Fruit fly (Drosophila melanogaster) whole organism, embryonic: ENCODE data around the gene Acp76A.

Source experiments
- Adf1 ChIP-seq: fragments of 200-800 bp; sonication (Bioruptor generic); IDR thresholded peaks from 2 replicates; pipeline ENCODE4 v1.3.6; 2022; ENCODE audit warnings: missing biosample characterization, missing genetic modification characterization
- Atf6 ChIP-seq: fragments of 200-800 bp; sonication (Bioruptor generic); IDR thresholded peaks from 2 replicates; pipeline ENCODE4 v1.3.6; 2022; ENCODE audit warnings: missing biosample characterization, missing genetic modification characterization
- B-H2 ChIP-seq: fragments of 200-800 bp; sonication (Bioruptor generic); optimal IDR thresholded peaks from 2 replicates; lab custom pipeline; 2018; ENCODE audit warnings: missing biosample characterization, mild to moderate bottlenecking, missing genetic modification characterization
- C15 ChIP-seq: fragments of 200-800 bp; sonication (Bioruptor generic); IDR thresholded peaks from 3 replicates; pipeline ENCODE4 v1.3.6; 2022; ENCODE audit warnings: missing biosample characterization, missing genetic modification characterization
- CG10274 ChIP-seq: fragments of 200-800 bp; sonication (Bioruptor generic); optimal IDR thresholded peaks from 3 replicates; lab custom pipeline; 2017; ENCODE audit warnings: missing biosample characterization, mild to moderate bottlenecking, missing genetic modification characterization
- CG10366 ChIP-seq: fragments of 200-800 bp; sonication (Bioruptor generic); IDR thresholded peaks from 2 replicates; pipeline ENCODE4 v1.3.6; 2022; ENCODE audit warnings: missing biosample characterization, missing genetic modification characterization
- CG12071 ChIP-seq: fragments of 200-800 bp; sonication (Bioruptor generic); optimal IDR thresholded peaks from 3 replicates; lab custom pipeline; 2018; ENCODE audit warnings: missing biosample characterization, mild to moderate bottlenecking, missing genetic modification characterization
- CG12769 ChIP-seq: fragments of 200-800 bp; sonication (Bioruptor generic); optimal IDR thresholded peaks from 2 replicates; lab custom pipeline; 2019; ENCODE audit warnings: missing biosample characterization, mild to moderate bottlenecking, missing genetic modification characterization, moderate library complexity
- CG14860 ChIP-seq: fragments of 200-800 bp; sonication (Bioruptor generic); IDR thresholded peaks from 3 replicates; pipeline ENCODE4 v1.3.6; 2022; ENCODE audit warnings: missing biosample characterization, missing genetic modification characterization; ENCODE audit not compliant: partially characterized antibody
- CG15479 ChIP-seq: fragments of 200-800 bp; sonication (Bioruptor generic); optimal IDR thresholded peaks from 3 replicates; lab custom pipeline; 2019; ENCODE audit warnings: missing biosample characterization, mild to moderate bottlenecking, missing genetic modification characterization, moderate library complexity
- CG17186 ChIP-seq: fragments of 200-800 bp; sonication (Bioruptor generic); optimal IDR thresholded peaks from 3 replicates; lab custom pipeline; 2017; ENCODE audit warnings: missing biosample characterization, missing genetic modification reagents, missing genetic modification characterization
- CG17328 ChIP-seq: fragments of 200-800 bp; sonication (Bioruptor generic); IDR thresholded peaks from 2 replicates; pipeline ENCODE4 v1.3.6; 2022; ENCODE audit warnings: missing biosample characterization, missing genetic modification characterization
- CG17829 ChIP-seq: fragments of 200-800 bp; optimal IDR thresholded peaks from 2 replicates; lab custom pipeline; 2019; ENCODE audit warnings: missing biosample characterization, mild to moderate bottlenecking, missing genetic modification characterization, moderate library complexity
- CG17912 ChIP-seq: fragments of 200-800 bp; sonication (Bioruptor generic); optimal IDR thresholded peaks from 2 replicates; lab custom pipeline; 2018; ENCODE audit warnings: missing biosample characterization, mild to moderate bottlenecking, missing genetic modification characterization
- CG18011 ChIP-seq: fragments of 200-800 bp; sonication (Bioruptor generic); optimal IDR thresholded peaks from 2 replicates; lab custom pipeline; 2017; ENCODE audit warnings: missing biosample characterization, missing genetic modification characterization, mild to moderate bottlenecking, moderate library complexity, missing genotype
- CG18764 ChIP-seq: fragments of 200-800 bp; sonication (Bioruptor generic); optimal IDR thresholded peaks from 3 replicates; lab custom pipeline; 2016; ENCODE audit warnings: missing biosample characterization, missing genetic modification characterization
- CG2120 ChIP-seq: fragments of 200-800 bp; sonication (Bioruptor generic); optimal IDR thresholded peaks from 3 replicates; lab custom pipeline; 2016; ENCODE audit warnings: missing biosample characterization, missing genetic modification characterization
- CG2199 ChIP-seq: fragments of 200-800 bp; sonication (Bioruptor generic); IDR thresholded peaks from 3 replicates; pipeline ENCODE4 v1.3.6; 2022; ENCODE audit warnings: missing biosample characterization, missing genetic modification characterization
- CG30020 ChIP-seq: fragments of 200-800 bp; optimal IDR thresholded peaks from 2 replicates; lab custom pipeline; 2019; ENCODE audit warnings: missing biosample characterization, mild to moderate bottlenecking, missing genetic modification characterization, moderate library complexity
- CG34422 ChIP-seq: fragments of 200-800 bp; sonication (Bioruptor generic); IDR thresholded peaks from 3 replicates; pipeline ENCODE4 v1.3.6; 2022; ENCODE audit warnings: missing biosample characterization, missing genetic modification characterization
- CG8359 ChIP-seq: fragments of 200-800 bp; sonication (Bioruptor generic); optimal IDR thresholded peaks from 2 replicates; lab custom pipeline; 2017; ENCODE audit warnings: missing biosample characterization, mild to moderate bottlenecking, missing genetic modification characterization, borderline replicate concordance
- CG8388 ChIP-seq: fragments of 200-800 bp; sonication (Bioruptor generic); optimal IDR thresholded peaks from 2 replicates; lab custom pipeline; 2019; ENCODE audit warnings: missing biosample characterization, mild to moderate bottlenecking, missing genetic modification characterization, moderate library complexity
- CG8924 ChIP-seq: fragments of 200-800 bp; optimal IDR thresholded peaks from 3 replicates; lab custom pipeline; 2019; ENCODE audit warnings: missing biosample characterization, mild to moderate bottlenecking, missing genetic modification characterization, moderate library complexity
- CG9215 ChIP-seq: fragments of 200-800 bp; sonication (Bioruptor generic); IDR thresholded peaks from 2 replicates; pipeline ENCODE4 v1.3.6; 2022; ENCODE audit warnings: missing biosample characterization, missing genetic modification characterization
- CG9932 ChIP-seq: fragments of 200-800 bp; sonication (Bioruptor generic); IDR thresholded peaks from 2 replicates; pipeline ENCODE4 v1.3.6; 2022; ENCODE audit warnings: missing biosample characterization, missing genetic modification characterization
- Dip2 ChIP-seq: fragments of 200-800 bp; sonication (Bioruptor generic); IDR thresholded peaks from 2 replicates; pipeline ENCODE4 v1.3.6; 2022; ENCODE audit warnings: missing biosample characterization, missing genetic modification characterization
- Ets65A ChIP-seq: fragments of 200-800 bp; sonication (Bioruptor generic); peaks from one replicate; lab custom pipeline; 2016; ENCODE audit warnings: missing biosample characterization, missing genetic modification characterization
- HHEX ChIP-seq: fragments of 200-800 bp; sonication (Bioruptor generic); optimal IDR thresholded peaks from 3 replicates; lab custom pipeline; 2017; ENCODE audit warnings: missing biosample characterization, mild to moderate bottlenecking, missing genetic modification characterization, missing genetic modification reagents
- HLH54F ChIP-seq: fragments of 200-800 bp; sonication (Bioruptor generic); optimal IDR thresholded peaks from 3 replicates; lab custom pipeline; 2016; ENCODE audit warnings: missing biosample characterization, missing genetic modification characterization
- HmgZ ChIP-seq: fragments of 200-800 bp; sonication (Bioruptor generic); optimal IDR thresholded peaks from 2 replicates; lab custom pipeline; 2018; ENCODE audit warnings: missing biosample characterization, mild to moderate bottlenecking, missing genetic modification characterization
- Kr ChIP-seq: fragments of 200-800 bp; sonication (Bioruptor generic); optimal IDR thresholded peaks from 2 replicates; lab custom pipeline; 2017; ENCODE audit warnings: missing biosample characterization, mild to moderate bottlenecking, missing genetic modification characterization
- aop ChIP-seq: fragments of 200-800 bp; sonication (Bioruptor generic); IDR thresholded peaks from 2 replicates; pipeline ENCODE4 v1.3.6; 2022; ENCODE audit warnings: missing biosample characterization, missing genetic modification characterization
- az2 ChIP-seq: fragments of 200-800 bp; sonication (Bioruptor generic); optimal IDR thresholded peaks from 3 replicates; lab custom pipeline; 2016; ENCODE audit warnings: missing biosample characterization, missing genetic modification characterization
- fd3F ChIP-seq: fragments of 200-800 bp; sonication (Bioruptor generic); optimal IDR thresholded peaks from 2 replicates; lab custom pipeline; 2018; ENCODE audit warnings: missing biosample characterization, mild to moderate bottlenecking, missing genetic modification characterization, moderate library complexity
- fu2 ChIP-seq: fragments of 200-800 bp; sonication (Bioruptor generic); optimal IDR thresholded peaks from 2 replicates; lab custom pipeline; 2016; ENCODE audit warnings: missing biosample characterization, missing genetic modification characterization
- grn ChIP-seq: fragments of 200-800 bp; sonication (Bioruptor generic); optimal IDR thresholded peaks from 3 replicates; lab custom pipeline; 2017; ENCODE audit warnings: missing biosample characterization, missing genetic modification characterization
- gsb-n ChIP-seq: fragments of 200-800 bp; sonication (Bioruptor generic); optimal IDR thresholded peaks from 3 replicates; lab custom pipeline; 2018; ENCODE audit warnings: missing biosample characterization, mild to moderate bottlenecking, missing genetic modification characterization
- ind ChIP-seq: fragments of 200-800 bp; sonication (Bioruptor generic); optimal IDR thresholded peaks from 3 replicates; lab custom pipeline; 2016; ENCODE audit warnings: missing biosample characterization, missing genetic modification characterization
- ken ChIP-seq: fragments of 200-800 bp; sonication (Bioruptor generic); IDR thresholded peaks from 3 replicates; pipeline ENCODE4 v1.3.6; 2022; ENCODE audit warnings: missing biosample characterization, missing genetic modification characterization
- klu ChIP-seq: fragments of 200-800 bp; sonication (Bioruptor generic); IDR thresholded peaks from 2 replicates; pipeline ENCODE4 v1.3.6; 2022; ENCODE audit warnings: missing biosample characterization, missing genetic modification characterization
- kni ChIP-seq: fragments of 200-800 bp; sonication (Bioruptor generic); optimal IDR thresholded peaks from 3 replicates; lab custom pipeline; 2017; ENCODE audit warnings: mild to moderate bottlenecking, missing biosample characterization, missing genetic modification reagents, missing genetic modification characterization
- nmo ChIP-seq: fragments of 200-800 bp; sonication (Bioruptor generic); optimal IDR thresholded peaks from 2 replicates; lab custom pipeline; 2018; ENCODE audit warnings: missing biosample characterization, mild to moderate bottlenecking, missing genetic modification characterization, moderate library complexity
- ranshi ChIP-seq: fragments of 200-800 bp; sonication (Bioruptor generic); IDR thresholded peaks from 2 replicates; pipeline ENCODE4 v1.3.6; 2022; ENCODE audit warnings: missing biosample characterization, missing genetic modification characterization
- run ChIP-seq: fragments of 200-800 bp; sonication (Bioruptor generic); optimal IDR thresholded peaks from 3 replicates; lab custom pipeline; 2018; ENCODE audit warnings: missing biosample characterization, mild to moderate bottlenecking, missing genetic modification characterization
- sens-2 ChIP-seq: fragments of 200-800 bp; sonication (Bioruptor generic); IDR thresholded peaks from 2 replicates; pipeline ENCODE4 v1.3.6; 2022; ENCODE audit warnings: missing biosample characterization, missing genetic modification characterization
- shn ChIP-seq: fragments of 200-800 bp; sonication (Bioruptor generic); optimal IDR thresholded peaks from 3 replicates; lab custom pipeline; 2016; ENCODE audit warnings: missing biosample characterization, missing genetic modification characterization
- slbo ChIP-seq: fragments of 200-800 bp; sonication (Bioruptor generic); IDR thresholded peaks from 2 replicates; pipeline ENCODE4 v1.3.6; 2022; ENCODE audit warnings: missing biosample characterization, missing genetic modification characterization
- sqz ChIP-seq: fragments of 200-800 bp; sonication (Bioruptor generic); optimal IDR thresholded peaks from 3 replicates; lab custom pipeline; 2018; ENCODE audit warnings: missing biosample characterization, mild to moderate bottlenecking, missing genetic modification characterization
- tll ChIP-seq, 2 experiments: fragments of 200-800 bp in 1 of 2; fragments of >200 bp in 1 of 2; sonication (Bioruptor generic) in 1 of 2; optimal IDR thresholded peaks; 2 replicates each; lab custom pipeline; 2017 to 2019; ENCODE audit warnings: missing biosample characterization in 2 of 2, missing genetic modification characterization in 2 of 2, mild to moderate bottlenecking in 1 of 2, moderate library complexity in 1 of 2
- tna ChIP-seq: fragments of 200-800 bp; sonication (Bioruptor generic); IDR thresholded peaks from 2 replicates; pipeline ENCODE4 v1.3.6; 2022; ENCODE audit warnings: missing biosample characterization, missing genetic modification characterization; ENCODE audit not compliant: partially characterized antibody
- zf30C ChIP-seq: fragments of 200-800 bp; sonication (Bioruptor generic); optimal IDR thresholded peaks from 3 replicates; lab custom pipeline; 2018; ENCODE audit warnings: missing biosample characterization, mild to moderate bottlenecking, missing genetic modification characterization

Gene Acp76A

dm6 chr3L:19043464-19044034 is 8.3 kb downstream of the Acp76A start:
- TF ChIP-seq CG9215 = no peak
- TF ChIP-seq shn (GFP tag; lab: Kevin White, UChicago) = no peak
- TF ChIP-seq C15 (GFP tag; lab: Robert Waterston, UW) = no peak
- TF ChIP-seq HHEX = no peak
- TF ChIP-seq fd3F (GFP tag; lab: Kevin White, UChicago) = no peak
- no peak for TF ChIP-seq CG17912 (GFP tag; lab: Kevin White, UChicago)
- TF ChIP-seq nmo (GFP tag; lab: Kevin White, UChicago) = no peak
- no peak for TF ChIP-seq CG8388 (GFP tag; lab: Kevin White, UChicago)
- TF ChIP-seq sqz (GFP tag; lab: Kevin White, UChicago) = peak; percentile 54
- TF ChIP-seq Atf6 (GFP tag; lab: Robert Waterston, UW) = no peak
- TF ChIP-seq grn (GFP tag; lab: Kevin White, UChicago) = peak; percentile 41
- peak; percentile 48 for TF ChIP-seq CG12769 (tag; lab: Kevin White, UChicago)
- TF ChIP-seq CG17829 (tag; lab: Kevin White, UChicago) = no peak
- TF ChIP-seq CG12071 (GFP tag; lab: Kevin White, UChicago) = no peak
- TF ChIP-seq ken (GFP tag; lab: Robert Waterston, UW) = no peak
- TF ChIP-seq CG18764 = no peak
- no peak for TF ChIP-seq CG8359 (GFP tag; lab: Kevin White, UChicago)
- peak; percentile 48 for TF ChIP-seq zf30C (GFP tag; lab: Kevin White, UChicago)
- no peak for TF ChIP-seq CG30020 (tag; lab: Kevin White, UChicago)
- TF ChIP-seq CG2120 (GFP tag; lab: Kevin White, UChicago) = no peak
- no peak for TF ChIP-seq CG17328 (GFP tag; lab: Robert Waterston, UW)
- TF ChIP-seq CG10274 (GFP tag; lab: Kevin White, UChicago) = no peak
- TF ChIP-seq gsb-n (tag; lab: Kevin White, UChicago) = no peak
- no peak for TF ChIP-seq CG10366 (GFP tag; lab: Robert Waterston, UW)
- no peak for TF ChIP-seq CG17186 (GFP tag; lab: Kevin White, UChicago)
- TF ChIP-seq aop (GFP tag; lab: Robert Waterston, UW) = no peak
- no peak for TF ChIP-seq run (tag; lab: Kevin White, UChicago)
- no peak for TF ChIP-seq klu (GFP tag; lab: Robert Waterston, UW)
- TF ChIP-seq tna (GFP tag; lab: Robert Waterston, UW) = no peak
- no peak for TF ChIP-seq CG9932 (GFP tag; lab: Robert Waterston, UW)
- no peak for TF ChIP-seq fu2 (GFP tag; lab: Kevin White, UChicago)
- TF ChIP-seq CG8924 (tag; lab: Kevin White, UChicago) = peak; percentile 54
- TF ChIP-seq CG2199 (GFP tag; lab: Robert Waterston, UW) = peak; percentile 94; the same call in 2 of the 3 replicates
- TF ChIP-seq HmgZ = no peak
- no peak for TF ChIP-seq HLH54F (GFP tag; lab: Kevin White, UChicago)
- no peak for TF ChIP-seq ranshi (GFP tag; lab: Robert Waterston, UW)
- TF ChIP-seq sens-2 (GFP tag; lab: Robert Waterston, UW) = no peak
- no peak for TF ChIP-seq ind (GFP tag; lab: Kevin White, UChicago)
- TF ChIP-seq slbo (GFP tag; lab: Robert Waterston, UW) = no peak
- no peak for TF ChIP-seq Ets65A (GFP tag; lab: Kevin White, UChicago)
- no peak for TF ChIP-seq Adf1 (GFP tag; lab: Robert Waterston, UW)
- peak in 1 of 2 experiments; percentile 91 for TF ChIP-seq tll (GFP tag; optimal IDR thresholded peaks at IDR 0.05; lab: Kevin White, UChicago)
- no peak for TF ChIP-seq Dip2 (GFP tag; lab: Robert Waterston, UW)
- TF ChIP-seq CG34422 (GFP tag; lab: Robert Waterston, UW) = no peak
- TF ChIP-seq kni = peak; percentile 50
- peak; percentile 35 for TF ChIP-seq Kr (GFP tag; lab: Kevin White, UChicago)
- no peak for TF ChIP-seq az2 (GFP tag; lab: Kevin White, UChicago)
- peak; percentile 63 for TF ChIP-seq CG15479
- TF ChIP-seq CG18011 (GFP tag; lab: Kevin White, UChicago) = no peak
- no peak for TF ChIP-seq B-H2 (GFP tag; lab: Kevin White, UChicago)
- no peak for TF ChIP-seq CG14860
